Worm (Caenorhabditis elegans) whole organism, late embryonic: ENCODE measurements around the gene C14B9.2.

Experiments used
- ceh-24 ChIP-seq: sonication (generic microtip); optimal IDR thresholded peaks from 2 replicates; lab custom pipeline; 2016; ENCODE audit warnings: mild to moderate bottlenecking, missing genetic modification characterization, missing compliant biosample characterization
- fkh-10 ChIP-seq: fragments of 150-350 bp; optimal IDR thresholded peaks from 2 replicates; lab custom pipeline; 2014; ENCODE audit warnings: missing biosample characterization, missing genetic modification reagents, missing genetic modification characterization
- rnt-1 ChIP-seq: sonication (generic microtip); optimal IDR thresholded peaks from 2 replicates; lab custom pipeline; 2016; ENCODE audit warnings: missing genetic modification characterization, missing compliant biosample characterization

DNA sequence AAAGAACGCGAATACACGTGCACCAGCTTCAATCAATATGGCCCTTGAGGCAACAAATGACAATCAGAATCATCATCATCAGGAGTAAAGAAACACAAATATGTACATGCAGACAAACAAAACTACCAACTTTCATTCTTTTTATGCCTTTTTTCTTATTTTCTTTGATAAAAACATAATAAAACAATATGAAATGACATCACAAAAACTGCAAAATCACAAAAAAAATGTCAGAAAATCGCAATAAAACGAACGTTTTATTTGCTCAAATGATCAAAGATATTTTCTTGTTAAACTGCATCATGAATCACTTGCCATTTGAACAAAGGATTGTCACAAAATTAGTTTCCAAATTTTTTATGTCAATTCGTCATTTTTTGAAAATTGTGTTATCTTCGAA is 21.0 kb downstream of the C14B9.2 start:
- no peak for TF ChIP-seq ceh-24
- TF ChIP-seq fkh-10 (GFP tag; lab: Kevin White, UChicago) = no peak
- no peak for TF ChIP-seq rnt-1 (tag; lab: Kevin White, UChicago)
